Fruit fly (Drosophila melanogaster) whole organism, prepupa: ENCODE data around the gene CG12259.
A peak's percentile ranks its signal among the peaks of the same experiment; 100 is the strongest.
"Not testable (repeated sequence)": the region's sequence is repeated elsewhere in the genome, so short reads cannot be mapped to it uniquely, and the experiment has no call there.

Experiments
- Blimp-1 ChIP-seq: fragments of 200-800 bp; sonication (Bioruptor generic); optimal IDR thresholded peaks from 3 replicates; lab custom pipeline; 2017; ENCODE audit warnings: missing biosample characterization, missing genetic modification characterization, mild to moderate bottlenecking, moderate library complexity, missing genetic modification reagents
- CG10669 ChIP-seq: fragments of 200-800 bp; sonication (Bioruptor generic); optimal IDR thresholded peaks from 3 replicates; lab custom pipeline; 2018; ENCODE audit warnings: missing biosample characterization, mild to moderate bottlenecking, missing genetic modification characterization, moderate library complexity
- CG11294 ChIP-seq: fragments of 200-800 bp; sonication (Bioruptor generic); IDR thresholded peaks from 2 replicates; pipeline ENCODE4 v1.3.6; 2022; ENCODE audit warnings: missing biosample characterization, missing genetic modification characterization
- CG15336 ChIP-seq: fragments of 200-800 bp; sonication (Bioruptor generic); IDR thresholded peaks from 2 replicates; pipeline ENCODE4 v1.3.6; 2022; ENCODE audit warnings: missing biosample characterization, missing genetic modification characterization
- CG3032 ChIP-seq: fragments of 200-800 bp; optimal IDR thresholded peaks from 2 replicates; lab custom pipeline; 2019; ENCODE audit warnings: missing biosample characterization, mild to moderate bottlenecking, missing genetic modification characterization, moderate library complexity
- CG34406 ChIP-seq: fragments of 200-800 bp; sonication (Bioruptor generic); optimal IDR thresholded peaks from 3 replicates; lab custom pipeline; 2016; ENCODE audit warnings: missing biosample characterization, missing genetic modification characterization
- CG3919 ChIP-seq: fragments of 200-800 bp; sonication (Bioruptor generic); optimal IDR thresholded peaks from 3 replicates; lab custom pipeline; 2016; ENCODE audit warnings: missing biosample characterization, missing genetic modification characterization
- CG4318 ChIP-seq: fragments of 200-800 bp; sonication (Bioruptor generic); optimal IDR thresholded peaks from 3 replicates; lab custom pipeline; 2017; ENCODE audit warnings: missing biosample characterization, mild to moderate bottlenecking, missing genetic modification characterization
- CG6163 ChIP-seq: fragments of 200-800 bp; sonication (Bioruptor generic); IDR thresholded peaks from 3 replicates; pipeline ENCODE4 v1.3.6; 2022; ENCODE audit warnings: missing biosample characterization, missing genetic modification characterization
- CG6792 ChIP-seq: fragments of 200-800 bp; sonication (Bioruptor generic); optimal IDR thresholded peaks from 3 replicates; lab custom pipeline; 2016; ENCODE audit warnings: missing biosample characterization, missing genetic modification characterization
- CG8119 ChIP-seq: fragments of 200-800 bp; sonication (Bioruptor generic); IDR thresholded peaks from 3 replicates; pipeline ENCODE4 v1.3.6; 2022; ENCODE audit warnings: missing biosample characterization, missing genetic modification characterization
- CG8319 ChIP-seq: fragments of 200-800 bp; sonication (Bioruptor generic); optimal IDR thresholded peaks from 3 replicates; lab custom pipeline; 2016; ENCODE audit warnings: missing biosample characterization, missing genetic modification characterization
- CG9139 ChIP-seq: fragments of 200-800 bp; sonication (Bioruptor generic); optimal IDR thresholded peaks from 3 replicates; lab custom pipeline; 2017; ENCODE audit warnings: missing biosample characterization, mild to moderate bottlenecking, missing genetic modification characterization
- Eip75B ChIP-seq: fragments of 200-800 bp; sonication (Bioruptor generic); optimal IDR thresholded peaks from 3 replicates; lab custom pipeline; 2016; ENCODE audit warnings: missing biosample characterization, missing genetic modification characterization
- Eip78C ChIP-seq: fragments of 200-800 bp; sonication (Bioruptor generic); peaks from one replicate; lab custom pipeline; 2016; ENCODE audit warnings: missing biosample characterization, missing genetic modification characterization
- Gug ChIP-seq: fragments of 200-800 bp; sonication (Bioruptor generic); IDR thresholded peaks from 2 replicates; pipeline ENCODE4 v1.3.6; 2022; ENCODE audit warnings: missing biosample characterization, missing genetic modification characterization
- Hr39 ChIP-seq: fragments of 200-800 bp; sonication (Bioruptor generic); optimal IDR thresholded peaks from 2 replicates; lab custom pipeline; 2016; ENCODE audit warnings: missing biosample characterization, missing genetic modification characterization
- Hr4 ChIP-seq: fragments of 200-800 bp; sonication (Bioruptor generic); optimal IDR thresholded peaks from 3 replicates; lab custom pipeline; 2016; ENCODE audit warnings: missing biosample characterization, missing genetic modification characterization
- Met ChIP-seq: fragments of 200-800 bp; sonication (Bioruptor generic); optimal IDR thresholded peaks from 3 replicates; lab custom pipeline; 2016; ENCODE audit warnings: missing biosample characterization, missing genetic modification characterization
- OdsH ChIP-seq: fragments of 200-800 bp; sonication (Bioruptor generic); optimal IDR thresholded peaks from 3 replicates; lab custom pipeline; 2016; ENCODE audit warnings: missing biosample characterization, missing genetic modification characterization
- Sox102F ChIP-seq: fragments of 200-800 bp; sonication (Bioruptor generic); optimal IDR thresholded peaks from 2 replicates; lab custom pipeline; 2016; ENCODE audit warnings: missing biosample characterization, mild to moderate bottlenecking, missing genetic modification characterization
- Sox14 ChIP-seq: fragments of 200-800 bp; sonication (Bioruptor generic); optimal IDR thresholded peaks from 3 replicates; lab custom pipeline; 2016; ENCODE audit warnings: missing biosample characterization, missing genetic modification characterization
- eg ChIP-seq: fragments of 200-800 bp; sonication (Bioruptor generic); IDR thresholded peaks from 3 replicates; pipeline ENCODE4 v1.3.6; 2022; ENCODE audit warnings: missing biosample characterization, missing genetic modification characterization
- esn ChIP-seq: fragments of 200-800 bp; sonication (Bioruptor generic); optimal IDR thresholded peaks from 2 replicates; lab custom pipeline; 2016; ENCODE audit warnings: missing biosample characterization, mild to moderate bottlenecking, missing genetic modification characterization, moderate library complexity
- fkh ChIP-seq: fragments of 200-800 bp; sonication (Bioruptor generic); optimal IDR thresholded peaks from 3 replicates; lab custom pipeline; 2017; ENCODE audit warnings: missing biosample characterization, mild to moderate bottlenecking, missing genetic modification characterization, moderate library complexity
- lz ChIP-seq: fragments of 200-800 bp; sonication (Bioruptor generic); optimal IDR thresholded peaks from 3 replicates; lab custom pipeline; 2016; ENCODE audit warnings: missing biosample characterization, missing genetic modification characterization
- pdm3 ChIP-seq: fragments of 200-800 bp; sonication (Bioruptor generic); optimal IDR thresholded peaks from 3 replicates; lab custom pipeline; 2016; ENCODE audit warnings: missing biosample characterization, missing genetic modification characterization
- ss ChIP-seq, 2 experiments: fragments of 200-800 bp; sonication (Bioruptor generic); optimal IDR thresholded peaks; 2 replicates in 1 of 2; 3 replicates in 1 of 2; lab custom pipeline; 2017 to 2018; ENCODE audit warnings: mild to moderate bottlenecking in 2 of 2, missing biosample characterization in 2 of 2, missing genetic modification characterization in 2 of 2, moderate library complexity in 1 of 2
- svp ChIP-seq: fragments of 200-800 bp; sonication (Bioruptor generic); peaks from one replicate; lab custom pipeline; 2016; ENCODE audit warnings: missing biosample characterization, missing genetic modification characterization
- vri ChIP-seq: fragments of 200-800 bp; sonication (Bioruptor generic); optimal IDR thresholded peaks from 3 replicates; lab custom pipeline; 2016; ENCODE audit warnings: missing biosample characterization, mild to moderate bottlenecking, missing genetic modification characterization

Gene CG12259

dm6 chr3R:27920883-27921282 is at the start of gene CG12259:
Gene CG12259, minus strand, starts transcription at chr3R:27921089.
- TF ChIP-seq pdm3 (GFP tag; lab: Kevin White, UChicago) (no peak), CG8119 (GFP tag; lab: Robert Waterston, UW) (no peak), CG8319 (GFP tag; lab: Kevin White, UChicago) (no peak), CG4318 (no peak), Met (GFP tag; lab: Kevin White, UChicago) (no peak), Eip78C (peak; percentile 26), CG3919 (GFP tag; lab: Kevin White, UChicago) (no peak), ss (GFP tag; optimal IDR thresholded peaks at IDR 0.05; lab: Kevin White, UChicago) (no peak), esn (GFP tag; lab: Kevin White, UChicago) (peak; percentile 13), fkh (GFP tag; lab: Kevin White, UChicago) (peak; percentile 85)

- not testable (repeated sequence) for TF ChIP-seq Gug (GFP tag; lab: Robert Waterston, UW); CG4318; CG6792
These were observed 42.2 kb upstream of the CG12259 start, which contains the start of the genes CG31131 and CG4849 for dm6 chr3R:27963119-27963518. Gene CG31131, minus strand, starts transcription at chr3R:27963219. Gene CG4849, plus strand, starts transcription at chr3R:27963415.

- TF ChIP-seq Sox14; Hr39; CG9139 (GFP tag; lab: Kevin White, UChicago): not testable (repeated sequence)
These were observed 39.6 kb upstream of the CG12259 start, which contains the start of gene CG31253 for dm6 chr3R:27960473-27960872. Gene CG31253, minus strand, starts transcription at chr3R:27960573.

dm6 chr3R:27959145-27959544 is 38.3 kb upstream of the CG12259 start, which contains the start of the genes CG42487 and CG4884:
Gene CG42487, minus strand, starts transcription at chr3R:27959245.
Gene CG4884, minus strand, starts transcription at chr3R:27959245.
- TF ChIP-seq vri (GFP tag; lab: Kevin White, UChicago); Hr4; OdsH (GFP tag; lab: Kevin White, UChicago): not testable (repeated sequence)

- TF ChIP-seq Blimp-1 (no peak), CG15336 (GFP tag; lab: Robert Waterston, UW) (no peak), fkh (GFP tag; lab: Kevin White, UChicago) (no peak), lz (GFP tag; lab: Kevin White, UChicago) (no peak), CG34406 (GFP tag; lab: Kevin White, UChicago) (no peak), CG3032 (no peak), Sox102F (GFP tag; lab: Kevin White, UChicago) (no peak)
- TF ChIP-seq, all 60 proteins: peak for 0
These were observed 37.1 kb upstream of the CG12259 start for dm6 chr3R:27957967-27958366.

- TF ChIP-seq eg (peak; percentile 66), CG10669 (GFP tag; lab: Kevin White, UChicago) (no peak), Eip75B (no peak), Eip78C (peak; percentile 73), Hr39 (no peak), CG15336 (GFP tag; lab: Robert Waterston, UW) (peak; percentile 42; the same call in 1 of the 2 replicates), Gug (GFP tag; lab: Robert Waterston, UW) (peak; percentile 35; the same call in 1 of the 2 replicates), CG11294 (peak; percentile 39; the same call in 1 of the 2 replicates), CG8119 (GFP tag; lab: Robert Waterston, UW) (peak; percentile 38; the same call in 2 of the 3 replicates), svp (GFP tag; lab: Kevin White, UChicago) (peak; percentile 82), CG6163 (GFP tag; lab: Robert Waterston, UW) (0 out of 3 replicates have a peak, but pooled peaks have one; percentile 23)
These were observed 33.6 kb upstream of the CG12259 start, which contains the start of gene Nep7 for dm6 chr3R:27954533-27954932. Gene Nep7, plus strand, starts transcription at chr3R:27954917.
